Worm (Caenorhabditis elegans) whole organism, mixed stage, embryonic: ENCODE data around the gene H02F09.3.

Source experiments
- nhr-28 ChIP-seq: fragments of 150-350 bp; optimal IDR thresholded peaks from 2 replicates; lab custom pipeline; 2014; ENCODE audit warnings: missing biosample characterization, missing genetic modification characterization
- pha-4 ChIP-seq: fragments of 150-350 bp; optimal IDR thresholded peaks from 2 replicates; lab custom pipeline; 2018; ENCODE audit warnings: missing biosample characterization, missing genetic modification reagents, missing genetic modification characterization

ce11 chrX:1549095-1549494 lies 19.4 kb upstream of the H02F09.3 start:
- TF ChIP-seq nhr-28 (tag; lab: Kevin White, UChicago), result no peak
- TF ChIP-seq pha-4 (tag; lab: Kevin White, UChicago), result no peak
